Worm (Caenorhabditis elegans) whole organism, mixed stage, embryonic: ENCODE data around the gene F39G3.5.

Experiments
- ceh-43 ChIP-seq: fragments of 200-800 bp; sonication (Bioruptor generic); optimal IDR thresholded peaks from 2 replicates; lab custom pipeline; 2018; ENCODE audit warnings: mild to moderate bottlenecking, missing genetic modification characterization, moderate library complexity, missing compliant biosample characterization
- elt-1 ChIP-seq: sonication (generic microtip); optimal IDR thresholded peaks from 2 replicates; lab custom pipeline; 2017; ENCODE audit warnings: missing genetic modification characterization, mild to moderate bottlenecking, missing compliant biosample characterization, antibody characterized with exemption, moderate library complexity, borderline replicate concordance; ENCODE audit not compliant: insufficient read depth
- lin-13 ChIP-seq: fragments of 150-350 bp; optimal IDR thresholded peaks from 2 replicates; lab custom pipeline; 2014; ENCODE audit warnings: missing biosample characterization, missing genetic modification characterization
- unc-62 ChIP-seq: fragments of 150-350 bp; optimal IDR thresholded peaks from 2 replicates; lab custom pipeline; 2014; ENCODE audit warnings: missing biosample characterization, missing genetic modification reagents, missing genetic modification characterization

ce11 chrV:4674506-4674905 is 47.9 kb upstream of the F39G3.5 start, which contains the start of gene K03B4.8:
- TF ChIP-seq ceh-43 (GFP tag; lab: Kevin White, UChicago) (no peak), elt-1 (tag; lab: Kevin White, UChicago) (no peak), lin-13 (tag; lab: Kevin White, UChicago) (no peak), unc-62 (no peak)
